Worm (Caenorhabditis elegans) whole organism, L2 larva: ENCODE data around the gene C05D12.2.

ENCODE experiments used
- C34F6.9 ChIP-seq: fragments of 150-350 bp; optimal IDR thresholded peaks from 2 replicates; lab custom pipeline; 2014; ENCODE audit warnings: missing biosample characterization, missing genetic modification characterization
- F13H6.1 ChIP-seq: sonication (generic microtip); optimal IDR thresholded peaks from 2 replicates; lab custom pipeline; 2016; ENCODE audit warnings: missing genetic modification characterization, missing compliant biosample characterization
- R02D3.7 ChIP-seq: fragments of 150-350 bp; optimal IDR thresholded peaks from 2 replicates; lab custom pipeline; 2014; ENCODE audit warnings: missing biosample characterization, missing genetic modification characterization
- Y55F3AM.14 ChIP-seq: fragments of 200-800 bp; sonication (Bioruptor generic); optimal IDR thresholded peaks from 2 replicates; lab custom pipeline; 2018; ENCODE audit warnings: mild to moderate bottlenecking, missing genetic modification characterization, missing compliant biosample characterization
- ZK546.5 ChIP-seq: sonication (generic microtip); optimal IDR thresholded peaks from 2 replicates; lab custom pipeline; 2017; ENCODE audit warnings: missing biosample characterization, missing genetic modification characterization
- alr-1 ChIP-seq: fragments of 150-350 bp; optimal IDR thresholded peaks from 2 replicates; lab custom pipeline; 2014; ENCODE audit warnings: missing biosample characterization, missing genetic modification characterization
- aly-2 ChIP-seq: fragments of 150-350 bp; optimal IDR thresholded peaks from 2 replicates; lab custom pipeline; 2014; ENCODE audit warnings: missing biosample characterization, missing genetic modification characterization
- ama-1 ChIP-seq: fragments of 150-350 bp; optimal IDR thresholded peaks from 2 replicates; lab custom pipeline; 2018; ENCODE audit warnings: inconsistent platforms
- blmp-1 ChIP-seq: sonication (generic microtip); optimal IDR thresholded peaks from 2 replicates; lab custom pipeline; 2017; ENCODE audit warnings: missing genetic modification characterization, mild to moderate bottlenecking, missing compliant biosample characterization, antibody characterized with exemption, moderate library complexity; ENCODE audit not compliant: insufficient read depth
- ceh-16 ChIP-seq: fragments of 150-350 bp; optimal IDR thresholded peaks from 2 replicates; lab custom pipeline; 2014; ENCODE audit warnings: missing biosample characterization, missing genetic modification characterization
- ceh-82 ChIP-seq: fragments of 150-350 bp; optimal IDR thresholded peaks from 2 replicates; lab custom pipeline; 2014; ENCODE audit warnings: missing biosample characterization, missing genetic modification characterization
- crh-2 ChIP-seq: sonication (generic microtip); optimal IDR thresholded peaks from 2 replicates; lab custom pipeline; 2017; ENCODE audit warnings: missing biosample characterization, missing genetic modification characterization
- egl-27 ChIP-seq: sonication (generic microtip); optimal IDR thresholded peaks from 3 replicates; lab custom pipeline; 2017; ENCODE audit warnings: missing biosample characterization, missing genetic modification reagents, missing genetic modification characterization
- elt-1 ChIP-seq: fragments of 150-350 bp; optimal IDR thresholded peaks from 2 replicates; lab custom pipeline; 2014; ENCODE audit warnings: missing biosample characterization, missing genetic modification characterization
- elt-3 ChIP-seq: sonication (generic microtip); optimal IDR thresholded peaks from 2 replicates; lab custom pipeline; 2017; ENCODE audit warnings: missing biosample characterization, missing genetic modification characterization
- fos-1 ChIP-seq: fragments of 150-350 bp; optimal IDR thresholded peaks from 2 replicates; lab custom pipeline; 2014; ENCODE audit warnings: missing biosample characterization, missing genetic modification characterization
- gmeb-1 ChIP-seq: fragments of 150-350 bp; optimal IDR thresholded peaks from 2 replicates; lab custom pipeline; 2014; ENCODE audit warnings: missing biosample characterization, missing genetic modification characterization
- lin-11 ChIP-seq: fragments of 150-350 bp; sonication (generic microtip); optimal IDR thresholded peaks from 2 replicates; lab custom pipeline; 2014; ENCODE audit warnings: missing biosample characterization, missing genetic modification characterization, inconsistent platforms, mixed read lengths
- lin-13 ChIP-seq: fragments of 150-350 bp; optimal IDR thresholded peaks from 2 replicates; lab custom pipeline; 2014; ENCODE audit warnings: missing biosample characterization, missing genetic modification reagents, missing genetic modification characterization
- lsy-2 ChIP-seq, 2 experiments: fragments of 150-350 bp in 1 of 2; sonication (generic microtip) in 1 of 2; optimal IDR thresholded peaks; 2 replicates each; lab custom pipeline; 2014 to 2017; ENCODE audit warnings: missing biosample characterization in 2 of 2, missing genetic modification characterization in 2 of 2
- mab-5 ChIP-seq: fragments of 150-350 bp; optimal IDR thresholded peaks from 2 replicates; lab custom pipeline; 2014; ENCODE audit warnings: missing biosample characterization, missing genetic modification characterization
- nhr-10 ChIP-seq: sonication (generic microtip); optimal IDR thresholded peaks from 2 replicates; lab custom pipeline; 2017; ENCODE audit warnings: missing biosample characterization, missing genetic modification characterization
- nhr-11 ChIP-seq: fragments of 150-350 bp; optimal IDR thresholded peaks from 2 replicates; lab custom pipeline; 2014; ENCODE audit warnings: missing biosample characterization, missing genetic modification characterization
- nhr-129 ChIP-seq: fragments of 150-350 bp; optimal IDR thresholded peaks from 2 replicates; lab custom pipeline; 2014; ENCODE audit warnings: missing biosample characterization, missing genetic modification characterization
- nhr-21 ChIP-seq: fragments of 150-350 bp; optimal IDR thresholded peaks from 2 replicates; lab custom pipeline; 2014; ENCODE audit warnings: missing biosample characterization, missing genetic modification characterization
- nhr-23 ChIP-seq: fragments of 150-350 bp; optimal IDR thresholded peaks from 2 replicates; lab custom pipeline; 2014; ENCODE audit warnings: missing biosample characterization, missing genetic modification reagents, missing genetic modification characterization
- nhr-25 ChIP-seq: fragments of 150-350 bp; sonication (generic microtip); optimal IDR thresholded peaks from 3 replicates; lab custom pipeline; 2014; ENCODE audit warnings: missing biosample characterization, missing genetic modification characterization
- nhr-6 ChIP-seq: fragments of 150-350 bp; optimal IDR thresholded peaks from 2 replicates; lab custom pipeline; 2014; ENCODE audit warnings: missing biosample characterization, missing genetic modification characterization
- nhr-77 ChIP-seq: fragments of 150-350 bp; optimal IDR thresholded peaks from 2 replicates; lab custom pipeline; 2014; ENCODE audit warnings: missing biosample characterization, missing genetic modification characterization
- sem-4 ChIP-seq: fragments of 150-350 bp; optimal IDR thresholded peaks from 2 replicates; lab custom pipeline; 2014; ENCODE audit warnings: missing biosample characterization, missing genetic modification reagents, missing genetic modification characterization
- skn-1 ChIP-seq: sonication (generic microtip); optimal IDR thresholded peaks from 2 replicates; lab custom pipeline; 2017; ENCODE audit warnings: missing biosample characterization, missing genetic modification characterization
- sma-3 ChIP-seq: sonication (generic microtip); optimal IDR thresholded peaks from 2 replicates; lab custom pipeline; 2016; ENCODE audit warnings: missing genetic modification reagents, missing genetic modification characterization, missing compliant biosample characterization
- sma-9 ChIP-seq, 2 experiments: fragments of 150-350 bp in 1 of 2; sonication (generic microtip) in 1 of 2; optimal IDR thresholded peaks; 2 replicates each; lab custom pipeline; 2014 to 2016; ENCODE audit warnings: missing genetic modification characterization in 2 of 2, mild to moderate bottlenecking in 1 of 2, missing biosample characterization in 1 of 2, missing compliant biosample characterization in 1 of 2, missing genetic modification reagents in 1 of 2, moderate library complexity in 1 of 2
- snpc-4 ChIP-seq: fragments of 150-350 bp; optimal IDR thresholded peaks from 2 replicates; lab custom pipeline; 2014; ENCODE audit warnings: missing biosample characterization, missing genetic modification characterization
- unc-39 ChIP-seq: fragments of 150-350 bp; optimal IDR thresholded peaks from 2 replicates; lab custom pipeline; 2014; ENCODE audit warnings: missing biosample characterization, missing genetic modification characterization
- zag-1 ChIP-seq: fragments of 150-350 bp; optimal IDR thresholded peaks from 2 replicates; lab custom pipeline; 2014; ENCODE audit warnings: missing biosample characterization, missing genetic modification characterization
- ztf-1 ChIP-seq: fragments of 200-800 bp; sonication (Bioruptor generic); conservative IDR thresholded peaks from 2 replicates; pipeline ENCODE4 v1.3.6; 2022; ENCODE audit warnings: missing genetic modification characterization, missing compliant biosample characterization
- ztf-11 ChIP-seq: sonication (generic microtip); optimal IDR thresholded peaks from 2 replicates; lab custom pipeline; 2017; ENCODE audit warnings: missing biosample characterization, missing genetic modification characterization
- ztf-4 ChIP-seq: fragments of 150-350 bp; optimal IDR thresholded peaks from 2 replicates; lab custom pipeline; 2014; ENCODE audit warnings: missing biosample characterization, missing genetic modification characterization

Gene C05D12.2

ce11 chrII:11417999-11418398 is at the start of gene C05D12.2:
C05D12.2 (plus strand) TSS chrII:11418299.
- no peak for TF ChIP-seq blmp-1 (tag; lab: Kevin White, UChicago)

- TF ChIP-seq nhr-25 (tag; lab: Kevin White, UChicago) (no peak), nhr-21 (tag; lab: Kevin White, UChicago) (peak; percentile 46), nhr-6 (tag; lab: Kevin White, UChicago) (no peak)
- TF ChIP-seq, all 48 proteins: peak for 1
Observed at ce11 chrII:11371981-11372380, 46.1 kb upstream of the C05D12.2 start, which contains the start of gene C33B4.2. C33B4.2 (minus strand) TSS chrII:11372145.

- no peak for TF ChIP-seq ceh-82 (tag; lab: Kevin White, UChicago)
- TF ChIP-seq ZK546.5 = no peak
- TF ChIP-seq alr-1 (tag; lab: Kevin White, UChicago) = no peak
- TF ChIP-seq ztf-1 = no peak
- TF ChIP-seq lin-11 (tag; lab: Kevin White, UChicago) = peak; percentile 9
Observed at ce11 chrII:11376026-11376425, 42.1 kb upstream of the C05D12.2 start.

- no peak for TF ChIP-seq elt-3 (tag; lab: Kevin White, UChicago)
- TF ChIP-seq fos-1 = peak; percentile 7
- no peak for TF ChIP-seq aly-2 (tag; lab: Kevin White, UChicago)
- TF ChIP-seq F13H6.1 (tag; lab: Kevin White, UChicago) = peak; percentile 9
- TF ChIP-seq nhr-23 (tag; lab: Kevin White, UChicago) = no peak
- TF ChIP-seq blmp-1 (tag; lab: Kevin White, UChicago) = no peak
- peak; percentile 21 for TF ChIP-seq nhr-129
- peak; percentile 40 for TF ChIP-seq nhr-21 (tag; lab: Kevin White, UChicago)
- TF ChIP-seq elt-1 (tag; lab: Kevin White, UChicago) = no peak
- no peak for TF ChIP-seq crh-2 (tag; lab: Kevin White, UChicago)
- TF ChIP-seq nhr-25 (tag; lab: Kevin White, UChicago) = no peak
- peak; percentile 57 for TF ChIP-seq Y55F3AM.14
- peak; percentile 93 for TF ChIP-seq snpc-4 (tag; lab: Kevin White, UChicago)
- no peak for TF ChIP-seq zag-1 (tag; lab: Kevin White, UChicago)
- TF ChIP-seq lin-11 (tag; lab: Kevin White, UChicago) = no peak
- TF ChIP-seq alr-1 (tag; lab: Kevin White, UChicago) = no peak
- TF ChIP-seq sem-4 (tag; lab: Kevin White, UChicago) = no peak
- TF ChIP-seq mab-5 (tag; lab: Kevin White, UChicago) = no peak
- peak; percentile 1 for TF ChIP-seq lin-13 (GFP tag; lab: Kevin White, UChicago)
- no peak for TF ChIP-seq nhr-10 (tag; lab: Kevin White, UChicago)
- TF ChIP-seq sma-3 (GFP tag; lab: Kevin White, UChicago) = peak; percentile 78
- peak; percentile 19 to 56 for TF ChIP-seq lsy-2 (tag; optimal IDR thresholded peaks at IDR 0.05; lab: Kevin White, UChicago)
- TF ChIP-seq ceh-82 (tag; lab: Kevin White, UChicago) = no peak
- peak; percentile 83 for TF ChIP-seq ama-1
- peak; percentile 12 for TF ChIP-seq egl-27
- TF ChIP-seq ztf-1 = no peak
- no peak for TF ChIP-seq unc-39
- TF ChIP-seq C34F6.9 = no peak
- no peak for TF ChIP-seq ztf-11 (tag; lab: Kevin White, UChicago)
- peak; percentile 23 for TF ChIP-seq sma-9 (GFP tag; optimal IDR thresholded peaks at IDR 0.05; lab: Kevin White, UChicago)
- no peak for TF ChIP-seq sma-9 (tag; optimal IDR thresholded peaks at IDR 0.05; lab: Kevin White, UChicago)
- peak; percentile 38 for TF ChIP-seq gmeb-1 (tag; lab: Kevin White, UChicago)
- TF ChIP-seq skn-1 (tag; lab: Kevin White, UChicago) = no peak
- TF ChIP-seq ceh-16 = no peak
- no peak for TF ChIP-seq nhr-11
- TF ChIP-seq nhr-6 (tag; lab: Kevin White, UChicago) = peak; percentile 20
- no peak for TF ChIP-seq R02D3.7 (tag; lab: Kevin White, UChicago)
- TF ChIP-seq nhr-77 = peak; percentile 9
- no peak for TF ChIP-seq ztf-4 (tag; lab: Kevin White, UChicago)
- TF ChIP-seq ZK546.5 = no peak
Observed at ce11 chrII:11376598-11377108, 41.4 kb upstream of the C05D12.2 start.
